Fruit fly (Drosophila melanogaster) whole organism, embryonic: Measurements from ENCODE around the gene CG14085.

Experiments used
- CG11456 ChIP-seq: fragments of 200-800 bp; sonication (Bioruptor generic); IDR thresholded peaks from 3 replicates; pipeline ENCODE4 v1.3.6; 2022; ENCODE audit warnings: missing biosample characterization, missing genetic modification characterization
- CG2199 ChIP-seq: fragments of 200-800 bp; sonication (Bioruptor generic); IDR thresholded peaks from 3 replicates; pipeline ENCODE4 v1.3.6; 2022; ENCODE audit warnings: missing biosample characterization, missing genetic modification characterization
- CG3726 ChIP-seq: fragments of 200-800 bp; sonication (Bioruptor generic); IDR thresholded peaks from 3 replicates; pipeline ENCODE4, ENCODE4 v1.3.6; 2022; ENCODE audit warnings: missing biosample characterization, missing genetic modification characterization
- CG3847 ChIP-seq: fragments of 200-800 bp; sonication (Bioruptor generic); IDR thresholded peaks from 2 replicates; pipeline ENCODE4 v1.3.6; 2022; ENCODE audit warnings: missing biosample characterization, missing genetic modification characterization
- Mad ChIP-seq: fragments of 200-800 bp; sonication (Bioruptor generic); optimal IDR thresholded peaks from 2 replicates; lab custom pipeline; 2016; ENCODE audit warnings: missing biosample characterization, missing genetic modification characterization
- Opbp ChIP-seq: fragments of 200-800 bp; sonication (Bioruptor generic); IDR thresholded peaks from 3 replicates; pipeline ENCODE4 v1.3.6; 2022; ENCODE audit warnings: missing biosample characterization, missing genetic modification characterization; ENCODE audit not compliant: partially characterized antibody
- Vsx1 ChIP-seq: fragments of 200-800 bp; sonication (Bioruptor generic); optimal IDR thresholded peaks from 2 replicates; lab custom pipeline; 2017; ENCODE audit warnings: missing biosample characterization, mild to moderate bottlenecking, missing genetic modification characterization, missing genetic modification reagents
- eyg ChIP-seq: fragments of 200-800 bp; sonication (Bioruptor generic); optimal IDR thresholded peaks from 3 replicates; lab custom pipeline; 2016; ENCODE audit warnings: missing biosample characterization, missing genetic modification characterization
- gsb-n ChIP-seq: fragments of 200-800 bp; sonication (Bioruptor generic); optimal IDR thresholded peaks from 3 replicates; lab custom pipeline; 2018; ENCODE audit warnings: missing biosample characterization, mild to moderate bottlenecking, missing genetic modification characterization
- nerfin-2 ChIP-seq: fragments of 200-800 bp; sonication (Bioruptor generic); IDR thresholded peaks from 2 replicates; pipeline ENCODE4 v1.3.6; 2022; ENCODE audit warnings: missing biosample characterization, missing genetic modification characterization; ENCODE audit not compliant: partially characterized antibody

- no peak for TF ChIP-seq Mad (GFP tag; lab: Kevin White, UChicago)
- no peak for TF ChIP-seq CG11456 (GFP tag; lab: Robert Waterston, UW)
- no peak for TF ChIP-seq gsb-n (tag; lab: Kevin White, UChicago)
- TF ChIP-seq CG3847 = no peak
- no peak for TF ChIP-seq Opbp (GFP tag; lab: Robert Waterston, UW)
- no peak for TF ChIP-seq CG3726 (GFP tag; lab: Robert Waterston, UW)
- no peak for TF ChIP-seq Vsx1 (GFP tag; lab: Kevin White, UChicago)
- no peak for TF ChIP-seq nerfin-2 (GFP tag; lab: Robert Waterston, UW)
- no peak for TF ChIP-seq CG2199 (GFP tag; lab: Robert Waterston, UW)
- no peak for TF ChIP-seq eyg (GFP tag; lab: Kevin White, UChicago)
These were observed 7.4 kb upstream of the CG14085 start for dm6 chr3L:19261720-19262119.
